Fruit fly (Drosophila melanogaster): ENCODE measurements around the gene CG45263.

DNA sequence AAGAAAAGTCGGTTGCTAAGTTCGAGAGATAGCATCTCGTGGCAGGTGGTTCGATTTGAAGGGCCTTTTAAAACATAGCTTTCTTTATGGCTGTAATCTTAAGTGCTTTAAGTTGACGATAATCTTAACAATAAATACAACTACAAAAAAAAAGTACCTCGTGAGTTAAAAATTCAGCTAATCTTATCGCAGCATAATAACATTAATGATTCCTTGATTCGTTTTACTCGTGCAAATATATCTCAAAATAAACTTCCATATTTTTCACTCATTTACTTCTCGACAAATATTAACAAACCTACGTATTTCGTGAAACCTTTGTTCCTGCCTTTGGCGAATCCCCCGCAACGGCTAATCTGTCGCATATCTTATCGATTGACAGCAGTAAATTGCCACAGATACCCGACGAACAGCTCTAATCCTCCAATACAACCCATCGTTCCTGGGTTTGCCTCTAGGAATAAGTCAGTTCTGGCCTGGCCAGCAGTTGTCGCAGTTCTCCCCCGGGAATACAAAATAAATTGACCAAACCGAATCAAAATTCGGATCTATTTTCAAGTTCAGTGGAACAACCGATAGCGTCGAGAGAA lies 41.2 kb upstream of the CG45263 start:
- no peak for TF ChIP-seq pad (GFP tag; optimal IDR thresholded peaks at IDR 0.05)
- no peak for TF ChIP-seq kay (GFP tag; ENCODE audit: borderline replicate concordance)
- no peak for TF ChIP-seq Hr96 (GFP tag; optimal IDR thresholded peaks at IDR 0.05)
- no peak for TF ChIP-seq ovo (GFP tag; optimal IDR thresholded peaks at IDR 0.05)
- TF ChIP-seq CG5204 (GFP tag; optimal IDR thresholded peaks at IDR 0.05) = no peak
- no peak for TF ChIP-seq CG1620 (GFP tag; optimal IDR thresholded peaks at IDR 0.05)
- no peak for TF ChIP-seq CG7045 (GFP tag; optimal IDR thresholded peaks at IDR 0.05)
- no peak for TF ChIP-seq Clk (GFP tag; optimal IDR thresholded peaks at IDR 0.05)
- TF ChIP-seq CG33017 (tag; optimal IDR thresholded peaks at IDR 0.05) = no peak
